Fruit fly (Drosophila melanogaster): Measurements from ENCODE around the gene CG45081.

DNA sequence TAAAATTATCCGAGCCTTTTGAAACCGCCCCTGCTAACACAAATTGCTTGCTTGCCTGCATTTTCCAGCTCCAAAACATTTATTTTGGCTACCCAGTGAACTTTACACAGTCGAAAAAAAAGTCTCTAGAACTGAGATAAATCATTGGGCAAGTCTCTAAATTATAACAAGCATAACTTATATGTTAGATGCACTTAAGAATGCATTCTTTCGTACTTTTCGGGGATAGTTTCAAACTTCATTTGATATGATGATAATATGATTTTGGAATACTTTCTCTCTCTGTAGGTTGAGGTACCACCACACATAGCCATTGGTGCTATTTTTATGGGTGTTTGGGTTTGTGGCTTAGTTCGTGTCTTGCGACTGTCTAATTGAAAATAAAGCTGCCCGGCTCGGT is 49.0 kb downstream of the CG45081 start:
- peak; percentile 14 for TF ChIP-seq Hr39 (GFP tag; optimal IDR thresholded peaks at IDR 0.05)
- no peak for TF ChIP-seq fd85E (GFP tag; optimal IDR thresholded peaks at IDR 0.05)

All from whole organism, prepupa.